Worm (Caenorhabditis elegans) whole organism, young adult: ENCODE results near the gene fbxb-77.

Source experiments
- ccch-3 ChIP-seq: fragments of 200-800 bp; sonication (Bioruptor generic); optimal IDR thresholded peaks from 2 replicates; lab custom pipeline; 2018; ENCODE audit warnings: mild to moderate bottlenecking, missing genetic modification characterization, missing compliant biosample characterization
- rcor-1 ChIP-seq: fragments of 200-800 bp; sonication (Bioruptor generic); IDR thresholded peaks from 2 replicates; pipeline ENCODE4 v1.3.6; 2022; ENCODE audit warnings: missing genetic modification reagents, missing genetic modification characterization, missing compliant biosample characterization
- ztf-26 ChIP-seq: sonication (generic microtip); optimal IDR thresholded peaks from 2 replicates; lab custom pipeline; 2017; ENCODE audit warnings: missing genetic modification characterization, missing compliant biosample characterization

DNA sequence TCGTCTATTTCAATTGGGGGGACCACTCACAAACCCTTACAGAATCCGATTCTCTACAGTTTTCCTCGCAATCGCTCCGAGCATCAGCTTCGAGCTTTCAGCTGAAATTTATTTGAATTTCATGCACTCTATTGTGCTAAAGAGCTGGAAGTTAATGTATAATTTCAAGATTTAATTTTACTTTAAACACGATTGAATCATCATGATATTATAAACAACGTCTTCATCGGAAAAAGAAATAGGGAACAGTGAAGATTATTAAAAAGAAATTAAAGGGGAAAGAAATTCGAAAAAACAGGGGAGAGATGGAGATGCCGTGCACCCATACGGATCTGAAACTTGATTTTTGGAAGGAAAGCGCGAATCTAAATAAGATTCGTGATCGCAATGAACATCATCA lies 11.8 kb downstream of the fbxb-77 start, which contains the start of gene hoe-1:
- TF ChIP-seq ccch-3 (GFP tag; lab: Kevin White, UChicago) (no peak), ztf-26 (no peak), rcor-1 (GFP tag; lab: Robert Waterston, UW) (no peak)
